Worm (Caenorhabditis elegans) whole organism, L4 larva: ENCODE measurements around the gene F08F1.9.
A peak's percentile ranks its signal among the peaks of the same experiment; 100 is the strongest.

Experiments
- D1046.2 ChIP-seq: fragments of 200-800 bp; sonication (Bioruptor generic); IDR thresholded peaks from 2 replicates; pipeline ENCODE4 v1.3.6; 2022; ENCODE audit warnings: missing genetic modification characterization, missing compliant biosample characterization
- F37D6.2 ChIP-seq: sonication (generic microtip); optimal IDR thresholded peaks from 2 replicates; lab custom pipeline; 2016; ENCODE audit warnings: mild to moderate bottlenecking, missing genetic modification characterization, missing compliant biosample characterization
- R02D3.7 ChIP-seq: fragments of 150-350 bp; sonication (generic microtip); optimal IDR thresholded peaks from 3 replicates; lab custom pipeline; 2014; ENCODE audit warnings: missing biosample characterization, missing genetic modification characterization
- T26A8.4 ChIP-seq: fragments of 200-800 bp; sonication (Bioruptor generic); IDR thresholded peaks from 2 replicates; pipeline ENCODE4 v1.3.6; 2022; ENCODE audit warnings: missing genetic modification characterization, missing compliant biosample characterization
- Y5F2A.4 ChIP-seq: fragments of 200-800 bp; sonication (Bioruptor generic); optimal IDR thresholded peaks from 2 replicates; lab custom pipeline; 2018; ENCODE audit warnings: mild to moderate bottlenecking, missing genetic modification characterization, missing compliant biosample characterization
- aha-1 ChIP-seq: fragments of 150-350 bp; peaks from one replicate; lab custom pipeline; 2014; ENCODE audit warnings: missing biosample characterization, missing genetic modification characterization
- arid-1 ChIP-seq: fragments of 200-800 bp; sonication (Bioruptor generic); conservative IDR thresholded peaks from 2 replicates; pipeline ENCODE4 v1.3.6; 2022; ENCODE audit warnings: missing genetic modification reagents, missing genetic modification characterization, missing compliant biosample characterization
- ceh-32 ChIP-seq: sonication (generic microtip); optimal IDR thresholded peaks from 2 replicates; lab custom pipeline; 2016; ENCODE audit warnings: mild to moderate bottlenecking, missing genetic modification characterization, missing compliant biosample characterization; ENCODE audit not compliant: poor library complexity
- ceh-62 ChIP-seq: sonication (generic microtip); optimal IDR thresholded peaks from 2 replicates; lab custom pipeline; 2017; ENCODE audit warnings: missing biosample characterization, missing genetic modification characterization
- ces-1 ChIP-seq: fragments of 150-350 bp; sonication (generic microtip); optimal IDR thresholded peaks from 4 replicates; lab custom pipeline; 2014; ENCODE audit warnings: missing biosample characterization, missing genetic modification reagents, missing genetic modification characterization
- cey-2 ChIP-seq: sonication (generic microtip); optimal IDR thresholded peaks from 3 replicates; lab custom pipeline; 2017; ENCODE audit warnings: missing genetic modification characterization, mild to moderate bottlenecking, missing compliant biosample characterization, antibody characterized with exemption, borderline replicate concordance; ENCODE audit not compliant: insufficient read depth
- ctbp-1 ChIP-seq: fragments of 200-800 bp; sonication (Bioruptor generic); IDR thresholded peaks from 2 replicates; pipeline ENCODE4 v1.3.6; 2022; ENCODE audit warnings: missing genetic modification reagents, missing genetic modification characterization, missing compliant biosample characterization
- dmd-6 ChIP-seq: fragments of 200-800 bp; sonication (Bioruptor generic); IDR thresholded peaks from 2 replicates; pipeline ENCODE4 v1.3.6; 2022; ENCODE audit warnings: missing genetic modification reagents, missing genetic modification characterization, missing compliant biosample characterization
- dmd-8 ChIP-seq: fragments of 200-800 bp; sonication (Bioruptor generic); IDR thresholded peaks from 2 replicates; pipeline ENCODE4 v1.3.6; 2022; ENCODE audit warnings: missing genetic modification characterization, missing compliant biosample characterization
- dmd-9 ChIP-seq: fragments of 200-800 bp; sonication (Bioruptor generic); IDR thresholded peaks from 2 replicates; pipeline ENCODE4 v1.3.6; 2022; ENCODE audit warnings: missing genetic modification reagents, missing genetic modification characterization, missing compliant biosample characterization
- duxl-1 ChIP-seq: sonication (generic microtip); optimal IDR thresholded peaks from 2 replicates; lab custom pipeline; 2016; ENCODE audit warnings: mild to moderate bottlenecking, missing genetic modification characterization, moderate library complexity, missing compliant biosample characterization; ENCODE audit not compliant: poor library complexity
- dve-1 ChIP-seq: sonication (generic microtip); optimal IDR thresholded peaks from 2 replicates; lab custom pipeline; 2017; ENCODE audit warnings: antibody characterized with exemption, mild to moderate bottlenecking, missing genetic modification characterization, missing compliant biosample characterization; ENCODE audit not compliant: insufficient read depth
- fkh-10 ChIP-seq: fragments of 150-350 bp; optimal IDR thresholded peaks from 2 replicates; lab custom pipeline; 2014; ENCODE audit warnings: missing biosample characterization, missing genetic modification reagents, missing genetic modification characterization
- hif-1 ChIP-seq, 2 experiments: sonication (generic microtip); optimal IDR thresholded peaks; 2 replicates each; lab custom pipeline; 2016 to 2017; ENCODE audit warnings: missing compliant biosample characterization in 2 of 2, missing genetic modification characterization in 2 of 2, missing genetic modification reagents in 2 of 2, missing genotype in 2 of 2, mild to moderate bottlenecking in 1 of 2
- hlh-11 ChIP-seq: fragments of 200-800 bp; sonication (Bioruptor generic); optimal IDR thresholded peaks from 2 replicates; lab custom pipeline; 2018; ENCODE audit warnings: mild to moderate bottlenecking, missing genetic modification characterization, missing compliant biosample characterization
- hlh-30 ChIP-seq: sonication (generic microtip); optimal IDR thresholded peaks from 2 replicates; lab custom pipeline; 2017; ENCODE audit warnings: antibody characterized with exemption, mild to moderate bottlenecking, missing genetic modification characterization, missing compliant biosample characterization; ENCODE audit not compliant: insufficient read depth
- hmg-1.1 ChIP-seq: fragments of 200-800 bp; sonication (Bioruptor generic); IDR thresholded peaks from 2 replicates; pipeline ENCODE4 v1.3.6; 2022; ENCODE audit warnings: missing genetic modification reagents, missing genetic modification characterization, missing compliant biosample characterization
- lim-7 ChIP-seq: fragments of 200-800 bp; sonication (Bioruptor generic); IDR thresholded peaks from 2 replicates; pipeline ENCODE4 v1.3.6; 2022; ENCODE audit warnings: missing genetic modification characterization, missing compliant biosample characterization
- lsy-2 ChIP-seq, 2 experiments: fragments of 150-350 bp in 1 of 2; sonication (generic microtip) in 1 of 2; optimal IDR thresholded peaks; 2 replicates each; lab custom pipeline; 2014 to 2017; ENCODE audit warnings: missing biosample characterization in 2 of 2, missing genetic modification characterization in 2 of 2
- mdl-1 ChIP-seq, 2 experiments: fragments of 150-350 bp in 1 of 2; sonication (generic microtip) in 1 of 2; optimal IDR thresholded peaks; 2 replicates each; lab custom pipeline; 2014 to 2017; ENCODE audit warnings: missing biosample characterization in 2 of 2, missing genetic modification characterization in 2 of 2
- mep-1 ChIP-seq: fragments of 150-350 bp; sonication (generic microtip); optimal IDR thresholded peaks from 3 replicates; lab custom pipeline; 2014; ENCODE audit warnings: missing biosample characterization, missing genetic modification characterization
- mes-2 ChIP-seq: sonication (generic microtip); optimal IDR thresholded peaks from 2 replicates; lab custom pipeline; 2016; ENCODE audit warnings: missing genotype, mild to moderate bottlenecking, missing genetic modification characterization, missing compliant biosample characterization; ENCODE audit not compliant: poor library complexity, severe bottlenecking
- mxl-2 ChIP-seq: fragments of 200-800 bp; sonication (Bioruptor generic); conservative IDR thresholded peaks from 2 replicates; pipeline ENCODE4 v1.3.6; 2022; ENCODE audit warnings: missing genetic modification reagents, missing genetic modification characterization, missing compliant biosample characterization
- nhr-10 ChIP-seq: fragments of 150-350 bp; optimal IDR thresholded peaks from 2 replicates; lab custom pipeline; 2014; ENCODE audit warnings: missing biosample characterization, missing genetic modification characterization
- nhr-102 ChIP-seq: sonication (generic microtip); optimal IDR thresholded peaks from 2 replicates; lab custom pipeline; 2016; ENCODE audit warnings: mild to moderate bottlenecking, missing genetic modification characterization, moderate library complexity, missing compliant biosample characterization
- nhr-237 ChIP-seq: sonication (generic microtip); optimal IDR thresholded peaks from 2 replicates; lab custom pipeline; 2017; ENCODE audit warnings: missing biosample characterization, missing genetic modification characterization
- nhr-25 ChIP-seq: sonication (generic microtip); optimal IDR thresholded peaks from 2 replicates; lab custom pipeline; 2017; ENCODE audit warnings: missing genetic modification characterization, mild to moderate bottlenecking, missing compliant biosample characterization, antibody characterized with exemption, moderate library complexity, borderline replicate concordance; ENCODE audit not compliant: insufficient read depth
- nhr-41 ChIP-seq: fragments of 200-800 bp; sonication (Bioruptor generic); IDR thresholded peaks from 2 replicates; pipeline ENCODE4 v1.3.6; 2022; ENCODE audit warnings: missing genetic modification reagents, missing genetic modification characterization, missing compliant biosample characterization
- nhr-76 ChIP-seq: fragments of 150-350 bp; optimal IDR thresholded peaks from 2 replicates; lab custom pipeline; 2014; ENCODE audit warnings: missing biosample characterization, missing genetic modification characterization
- pha-4 ChIP-seq, 2 experiments: fragments of 150-350 bp in 1 of 2; fragments of 200-800 bp in 1 of 2; sonication (Bioruptor generic) in 1 of 2; IDR thresholded peaks in 1 of 2; optimal IDR thresholded peaks in 1 of 2; 2 replicates each; pipeline versions ENCODE4 v1.3.6 to Lab custom; 2014 to 2022; ENCODE audit warnings: missing genetic modification characterization in 2 of 2, missing genetic modification reagents in 2 of 2, missing biosample characterization in 1 of 2, missing compliant biosample characterization in 1 of 2
- rbr-2 ChIP-seq: sonication (generic microtip); optimal IDR thresholded peaks from 2 replicates; lab custom pipeline; 2016; ENCODE audit warnings: missing genotype, missing genetic modification characterization, missing compliant biosample characterization
- saeg-2 ChIP-seq: fragments of 200-800 bp; sonication (Bioruptor generic); IDR thresholded peaks from 2 replicates; pipeline ENCODE4 v1.3.6; 2022; ENCODE audit warnings: missing genetic modification reagents, missing genetic modification characterization, missing compliant biosample characterization
- sdz-12 ChIP-seq: fragments of 200-800 bp; sonication (Bioruptor generic); optimal IDR thresholded peaks from 2 replicates; lab custom pipeline; 2018; ENCODE audit warnings: mild to moderate bottlenecking, missing genetic modification characterization, missing compliant biosample characterization
- snpc-1.2 ChIP-seq: fragments of 200-800 bp; sonication (Bioruptor generic); IDR thresholded peaks from 2 replicates; pipeline ENCODE4 v1.3.6; 2022; ENCODE audit warnings: missing genetic modification reagents, missing genetic modification characterization, missing compliant biosample characterization
- tag-97 ChIP-seq: fragments of 200-800 bp; sonication (Bioruptor generic); IDR thresholded peaks from 2 replicates; pipeline ENCODE4 v1.3.6; 2022; ENCODE audit warnings: missing genetic modification characterization, missing compliant biosample characterization
- unc-39 ChIP-seq: sonication (generic microtip); optimal IDR thresholded peaks from 2 replicates; lab custom pipeline; 2017; ENCODE audit warnings: missing biosample characterization, missing genetic modification characterization
- unc-62 ChIP-seq, 3 experiments: fragments of 150-350 bp in 1 of 3; sonication (generic microtip); optimal IDR thresholded peaks in 2 of 3; peaks in 1 of 3; 1 replicate in 1 of 3; 2 replicates in 2 of 3; lab custom pipeline; 2014 to 2017; ENCODE audit warnings: missing biosample characterization in 3 of 3, missing genetic modification characterization in 3 of 3, missing genetic modification reagents in 3 of 3, missing genotype in 1 of 3
- vab-7 ChIP-seq: fragments of 200-800 bp; sonication (Bioruptor generic); IDR thresholded peaks from 2 replicates; pipeline ENCODE4 v1.3.6; 2022; ENCODE audit warnings: missing genetic modification reagents, missing genetic modification characterization, missing compliant biosample characterization
- zip-11 ChIP-seq: fragments of 200-800 bp; sonication (Bioruptor generic); IDR thresholded peaks from 2 replicates; pipeline ENCODE4 v1.3.6; 2022; ENCODE audit warnings: missing genetic modification characterization, missing compliant biosample characterization
- ztf-11 ChIP-seq: fragments of 150-350 bp; optimal IDR thresholded peaks from 2 replicates; lab custom pipeline; 2014; ENCODE audit warnings: missing biosample characterization, missing genetic modification characterization
- ztf-7 ChIP-seq: fragments of 150-350 bp; optimal IDR thresholded peaks from 2 replicates; lab custom pipeline; 2014; ENCODE audit warnings: missing biosample characterization, missing genetic modification characterization

F08F1.9 gene

DNA sequence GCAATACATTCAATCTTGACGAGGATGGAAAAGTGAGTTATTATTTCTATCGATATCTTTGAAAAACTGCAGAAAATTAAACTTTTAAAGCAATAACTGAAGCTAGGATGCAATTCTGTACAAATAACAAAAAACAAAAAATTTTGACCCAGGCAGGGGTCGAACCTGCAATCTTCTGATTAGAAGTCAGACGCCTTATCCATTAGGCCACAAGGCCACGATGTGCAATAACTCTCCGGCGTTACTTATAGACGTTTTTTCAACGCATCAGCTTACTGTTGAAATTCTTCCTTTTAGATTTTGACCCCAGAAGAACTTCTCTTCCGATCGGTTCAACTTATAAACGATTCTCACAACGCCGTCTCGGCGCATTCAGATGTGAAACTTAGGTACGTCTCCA, 29.0 kb downstream of the F08F1.9 start (continued):
- TF ChIP-seq ceh-32 (tag; lab: Kevin White, UChicago): no peak
- no peak for TF ChIP-seq ztf-11 (tag; lab: Kevin White, UChicago)
- no peak for TF ChIP-seq nhr-10 (tag; lab: Kevin White, UChicago)
- peak; percentile 66 for TF ChIP-seq mxl-2
- no peak for TF ChIP-seq nhr-76 (tag; lab: Kevin White, UChicago)
- TF ChIP-seq pha-4 (GFP tag; IDR thresholded peaks at IDR 0.05; lab: Robert Waterston, UW): peak; percentile 74; the same call in 1 of the 2 replicates
- TF ChIP-seq pha-4 (tag; optimal IDR thresholded peaks at IDR 0.05; lab: Kevin White, UChicago): no peak
- peak; percentile 43; the same call in 1 of the 2 replicates for TF ChIP-seq nhr-41 (GFP tag; lab: Robert Waterston, UW)
- no peak for TF ChIP-seq unc-39 (tag; lab: Kevin White, UChicago)
- peak; percentile 84 for TF ChIP-seq lim-7 (GFP tag; lab: Robert Waterston, UW)
- peak; percentile 62 for TF ChIP-seq mes-2 (tag; lab: Kevin White, UChicago)

- TF ChIP-seq saeg-2 (GFP tag; lab: Robert Waterston, UW): no peak
- TF ChIP-seq ces-1 (GFP tag; lab: Kevin White, UChicago): peak; percentile 0
- TF ChIP-seq vab-7 (GFP tag; lab: Robert Waterston, UW): no peak
- 0 out of 2 replicates have a peak, but pooled peaks have one; percentile 22 for TF ChIP-seq arid-1 (GFP tag; lab: Robert Waterston, UW)
- no peak for TF ChIP-seq tag-97 (GFP tag; lab: Robert Waterston, UW)
- no peak for TF ChIP-seq nhr-237
- no peak for TF ChIP-seq snpc-1.2 (GFP tag; lab: Robert Waterston, UW)
- peak; percentile 61 for TF ChIP-seq hlh-30
- no peak for TF ChIP-seq duxl-1 (tag; lab: Kevin White, UChicago)
- peak; percentile 27 for TF ChIP-seq dve-1
- peak; percentile 50 for TF ChIP-seq rbr-2 (tag; lab: Kevin White, UChicago)
- no peak for TF ChIP-seq dmd-9
- TF ChIP-seq hlh-11 (tag; lab: Kevin White, UChicago): peak; percentile 21
- TF ChIP-seq F37D6.2 (tag; lab: Kevin White, UChicago): no peak
- TF ChIP-seq mep-1: peak; percentile 67
- peak; percentile 57; the same call in 1 of the 2 replicates for TF ChIP-seq hmg-1.1 (GFP tag; lab: Robert Waterston, UW)
- TF ChIP-seq ztf-7: no peak
- peak; percentile 68 for TF ChIP-seq fkh-10 (GFP tag; lab: Kevin White, UChicago)
- TF ChIP-seq unc-62 (GFP tag; optimal IDR thresholded peaks at IDR 0.05 in 1 of 2; lab: Kevin White, UChicago): peak in 1 of 2 experiments; percentile 24
- no peak for TF ChIP-seq unc-62 (tag; optimal IDR thresholded peaks at IDR 0.05; lab: Kevin White, UChicago)
- TF ChIP-seq nhr-25 (tag; lab: Kevin White, UChicago): no peak
- TF ChIP-seq ctbp-1 (GFP tag; lab: Robert Waterston, UW): 0 out of 2 replicates have a peak, but pooled peaks have one; percentile 23
- peak in 1 of 2 experiments; percentile 39 for TF ChIP-seq mdl-1 (tag; optimal IDR thresholded peaks at IDR 0.05; lab: Kevin White, UChicago)
- no peak for TF ChIP-seq ceh-32 (tag; lab: Kevin White, UChicago)
- no peak for TF ChIP-seq ztf-11 (tag; lab: Kevin White, UChicago)
- TF ChIP-seq D1046.2 (GFP tag; lab: Robert Waterston, UW): no peak
- no peak for TF ChIP-seq zip-11 (GFP tag; lab: Robert Waterston, UW)
- no peak for TF ChIP-seq cey-2 (tag; lab: Kevin White, UChicago)
- TF ChIP-seq dmd-8 (GFP tag; lab: Robert Waterston, UW): no peak
- TF ChIP-seq R02D3.7 (tag; lab: Kevin White, UChicago): no peak
- peak; percentile 79 for TF ChIP-seq aha-1 (tag; lab: Kevin White, UChicago)
- no peak for TF ChIP-seq Y5F2A.4
- TF ChIP-seq ceh-62 (tag; lab: Kevin White, UChicago): no peak
- TF ChIP-seq nhr-102: no peak
- peak; percentile 40 for TF ChIP-seq mes-2 (tag; lab: Kevin White, UChicago)
- no peak for TF ChIP-seq sdz-12
- no peak for TF ChIP-seq lim-7 (GFP tag; lab: Robert Waterston, UW)
- TF ChIP-seq hif-1 (tag; optimal IDR thresholded peaks at IDR 0.05; lab: Kevin White, UChicago): peak in 1 of 2 experiments; percentile 41
- peak; percentile 38; the same call in 1 of the 2 replicates for TF ChIP-seq dmd-6 (GFP tag; lab: Robert Waterston, UW)
- no peak for TF ChIP-seq T26A8.4 (GFP tag; lab: Robert Waterston, UW)
- TF ChIP-seq lsy-2 (tag; optimal IDR thresholded peaks at IDR 0.05; lab: Kevin White, UChicago): peak in 1 of 2 experiments; percentile 51
Measured at ce11 chrX:8378312-8378711, 32.3 kb downstream of the F08F1.9 start, which contains the start of gene tbc-18. tbc-18 (plus strand) TSS chrX:8378557.
